Worm (Caenorhabditis elegans): ENCODE measurements around the gene math-37.

DNA sequence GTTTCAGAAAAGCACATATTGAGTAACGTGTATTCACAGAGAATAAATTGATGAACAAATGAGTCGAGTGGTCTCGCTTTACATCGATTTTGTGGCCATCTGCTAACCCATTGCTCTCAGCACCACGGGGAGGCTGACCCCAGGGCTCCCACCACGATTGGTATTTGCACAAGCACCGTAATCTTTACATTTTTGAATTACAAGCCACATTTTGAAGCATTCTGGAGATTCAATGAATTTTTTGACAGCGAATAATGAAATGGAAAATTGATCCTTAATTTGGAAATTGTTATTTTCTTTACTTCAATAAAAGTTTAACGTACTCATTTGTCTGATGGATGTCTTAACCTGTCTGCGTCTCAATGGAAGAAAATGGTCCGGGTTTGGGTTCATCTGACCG lies 23.6 kb upstream of the math-37 start, which contains the start of gene C40A11.6:
- TF ChIP-seq elt-3 (tag; optimal IDR thresholded peaks at IDR 0.05) (no peak), ztf-11 (tag; optimal IDR thresholded peaks at IDR 0.05) (no peak), egl-27 (tag; optimal IDR thresholded peaks at IDR 0.05) (no peak), nhr-11 (tag; optimal IDR thresholded peaks at IDR 0.05) (no peak), blmp-1 (tag; optimal IDR thresholded peaks at IDR 0.05; ENCODE audit: insufficient read depth) (no peak), skn-1 (tag; optimal IDR thresholded peaks at IDR 0.05) (no peak), alr-1 (tag; optimal IDR thresholded peaks at IDR 0.05) (no peak), peb-1 (tag; optimal IDR thresholded peaks at IDR 0.05) (no peak)

Measured in whole organism, L2 larva.